Worm (Caenorhabditis elegans) whole organism, L3 larva: Measurements from ENCODE around the gene F19C7.3.

ENCODE experiments used
- elt-2 ChIP-seq: sonication (generic microtip); optimal IDR thresholded peaks from 2 replicates; lab custom pipeline; 2016; ENCODE audit warnings: missing genetic modification reagents, mild to moderate bottlenecking, missing genetic modification characterization, missing compliant biosample characterization
- fos-1 ChIP-seq: fragments of 150-350 bp; optimal IDR thresholded peaks from 2 replicates; lab custom pipeline; 2014; ENCODE audit warnings: missing biosample characterization, missing genetic modification characterization
- nhr-28 ChIP-seq: fragments of 150-350 bp; optimal IDR thresholded peaks from 2 replicates; lab custom pipeline; 2014; ENCODE audit warnings: missing biosample characterization, missing genetic modification characterization
- nhr-77 ChIP-seq: fragments of 150-350 bp; optimal IDR thresholded peaks from 2 replicates; lab custom pipeline; 2014; ENCODE audit warnings: missing biosample characterization, missing genetic modification characterization
- snpc-4 ChIP-seq: fragments of 150-350 bp; optimal IDR thresholded peaks from 2 replicates; lab custom pipeline; 2014; ENCODE audit warnings: missing biosample characterization, missing genetic modification characterization
- unc-62 ChIP-seq: fragments of 150-350 bp; sonication (generic microtip); optimal IDR thresholded peaks from 4 replicates; lab custom pipeline; 2014; ENCODE audit warnings: missing biosample characterization, missing genetic modification reagents, missing genetic modification characterization
- ztf-4 ChIP-seq: fragments of 150-350 bp; optimal IDR thresholded peaks from 2 replicates; lab custom pipeline; 2014; ENCODE audit warnings: missing biosample characterization, missing genetic modification characterization

ce11 chrIV:4565882-4566281 is 31.0 kb upstream of the F19C7.3 start:
- TF ChIP-seq elt-2 (tag; lab: Kevin White, UChicago) (no peak), nhr-77 (tag; lab: Kevin White, UChicago) (no peak), ztf-4 (tag; lab: Kevin White, UChicago) (no peak), nhr-28 (tag; lab: Kevin White, UChicago) (no peak), snpc-4 (no peak), unc-62 (GFP tag; lab: Kevin White, UChicago) (no peak), fos-1 (tag; lab: Kevin White, UChicago) (no peak)
